Worm (Caenorhabditis elegans): ENCODE results near the gene C54E10.3.
A peak's percentile ranks its signal among the peaks of the same experiment; 100 is the strongest.

C54E10.3 gene

DNA sequence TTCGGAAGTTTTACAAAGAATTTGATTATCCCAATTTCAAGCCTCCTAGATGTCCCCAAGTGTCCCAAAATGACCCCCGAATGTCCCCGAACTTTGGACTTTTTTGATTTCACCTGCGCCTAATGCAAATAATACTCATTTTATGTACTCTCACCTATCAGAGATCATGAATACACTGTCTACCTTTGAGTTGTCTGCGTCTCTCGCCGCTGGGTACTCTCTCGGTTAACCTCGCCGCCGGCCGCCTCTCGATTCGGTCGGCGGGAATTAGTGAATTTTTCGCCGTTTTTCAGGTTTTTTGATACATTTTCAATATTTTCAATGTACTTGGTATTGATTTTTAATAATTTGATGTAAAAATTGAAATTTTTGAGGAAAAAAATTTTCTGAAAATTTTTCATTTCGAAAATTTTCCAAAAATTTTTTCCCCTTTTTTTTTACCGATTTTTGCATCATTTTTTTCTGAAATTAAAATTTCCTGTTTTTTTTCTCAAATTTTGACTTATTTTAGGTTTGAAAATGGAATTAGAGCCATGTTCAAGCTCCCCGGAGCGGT lies 28.1 kb downstream of the C54E10.3 start, which contains the start of gene nhr-65 (continued):
- TF ChIP-seq lir-3 (tag; optimal IDR thresholded peaks at IDR 0.05; ENCODE audit: poor library complexity) (no peak), nhr-76 (tag; optimal IDR thresholded peaks at IDR 0.05) (no peak), efl-1 (optimal IDR thresholded peaks at IDR 0.05) (peak; percentile 21 to 23), efl-1 (GFP tag; optimal IDR thresholded peaks at IDR 0.05 in 1 of 2) (peak in 1 of 2 experiments; percentile 41), nhr-47 (tag; optimal IDR thresholded peaks at IDR 0.05) (no peak), egl-13 (tag; optimal IDR thresholded peaks at IDR 0.05) (no peak), C16A3.4 (tag; optimal IDR thresholded peaks at IDR 0.05) (no peak), snpc-4 (tag; optimal IDR thresholded peaks at IDR 0.05) (no peak), grh-1 (GFP tag; IDR thresholded peaks at IDR 0.05) (no peak), unc-86 (tag; optimal IDR thresholded peaks at IDR 0.05) (no peak), tbx-2 (tag; optimal IDR thresholded peaks at IDR 0.05) (no peak), fkh-10 (GFP tag; optimal IDR thresholded peaks at IDR 0.05) (no peak), ceh-88 (GFP tag; IDR thresholded peaks at IDR 0.05) (no peak), pqm-1 (tag; optimal IDR thresholded peaks at IDR 0.05) (no peak), lsy-2 (tag; optimal IDR thresholded peaks at IDR 0.05) (peak in 1 of 2 experiments; percentile 5), ztf-11 (tag; optimal IDR thresholded peaks at IDR 0.05) (no peak), hlh-17 (GFP tag; optimal IDR thresholded peaks at IDR 0.05; ENCODE audit: borderline replicate concordance) (no peak), nhr-84 (tag; optimal IDR thresholded peaks at IDR 0.05) (no peak), mdl-1 (tag; optimal IDR thresholded peaks at IDR 0.05) (no peak), dpl-1 (GFP tag; optimal IDR thresholded peaks at IDR 0.05) (no peak), lin-39 (tag; optimal IDR thresholded peaks at IDR 0.05) (no peak), ztf-4 (tag; optimal IDR thresholded peaks at IDR 0.05) (no peak), nhr-11 (tag; optimal IDR thresholded peaks at IDR 0.05) (no peak), nhr-12 (tag; optimal IDR thresholded peaks at IDR 0.05) (no peak), aha-1 (tag; optimal IDR thresholded peaks at IDR 0.05) (no peak), C34B4.2 (tag; optimal IDR thresholded peaks at IDR 0.05) (no peak), aly-2 (tag; optimal IDR thresholded peaks at IDR 0.05) (no peak), tlp-1 (tag; optimal IDR thresholded peaks at IDR 0.05) (no peak), egl-27 (tag; optimal IDR thresholded peaks at IDR 0.05) (no peak), unc-98 (GFP tag; IDR thresholded peaks at IDR 0.05) (no peak), C04F5.9 (tag; optimal IDR thresholded peaks at IDR 0.05) (no peak), mab-9 (GFP tag; IDR thresholded peaks at IDR 0.05) (no peak), F16B12.6 (tag; optimal IDR thresholded peaks at IDR 0.05) (no peak), lin-14 (GFP tag; optimal IDR thresholded peaks at IDR 0.05) (no peak), lin-13 (GFP tag; optimal IDR thresholded peaks at IDR 0.05) (no peak), ceh-63 (GFP tag; optimal IDR thresholded peaks at IDR 0.05) (no peak), pax-3 (tag; optimal IDR thresholded peaks at IDR 0.05) (no peak), hlh-4 (tag; optimal IDR thresholded peaks at IDR 0.05) (no peak), nhr-237 (tag; optimal IDR thresholded peaks at IDR 0.05) (no peak), fos-1 (tag; optimal IDR thresholded peaks at IDR 0.05) (no peak), ceh-8 (GFP tag; optimal IDR thresholded peaks at IDR 0.05) (no peak), nhr-19 (GFP tag; conservative IDR thresholded peaks at IDR 0.05) (peak; percentile 41), hpl-2 (GFP tag; optimal IDR thresholded peaks at IDR 0.05) (no peak), nhr-71 (tag; optimal IDR thresholded peaks at IDR 0.05) (no peak), Y116A8C.19 (tag; optimal IDR thresholded peaks at IDR 0.05; ENCODE audit: borderline replicate concordance) (no peak), ceh-82 (tag; optimal IDR thresholded peaks at IDR 0.05) (no peak), efl-3 (GFP tag; optimal IDR thresholded peaks at IDR 0.05) (no peak), nhr-20 (tag; optimal IDR thresholded peaks at IDR 0.05) (peak; percentile 48), sup-37 (GFP tag; optimal IDR thresholded peaks at IDR 0.05) (no peak), ama-1 (optimal IDR thresholded peaks at IDR 0.05) (no peak), jun-1 (tag; optimal IDR thresholded peaks at IDR 0.05) (no peak), rnt-1 (tag; optimal IDR thresholded peaks at IDR 0.05) (no peak), lin-35 (GFP tag; optimal IDR thresholded peaks at IDR 0.05) (peak in 1 of 2 experiments; percentile 53), ets-5 (GFP tag; IDR thresholded peaks at IDR 0.05) (no peak)
